Worm (Caenorhabditis elegans) whole organism, young adult: Measurements from ENCODE around the gene C31B8.7.

Source experiments
- B0019.2 ChIP-seq: fragments of 200-800 bp; sonication (Bioruptor generic); conservative IDR thresholded peaks from 2 replicates; pipeline ENCODE4 v1.3.6; 2022; ENCODE audit warnings: missing genetic modification reagents, missing genetic modification characterization, missing compliant biosample characterization
- B0035.1 ChIP-seq: sonication (generic microtip); optimal IDR thresholded peaks from 2 replicates; lab custom pipeline; 2016; ENCODE audit warnings: missing genetic modification characterization, mild to moderate bottlenecking, missing compliant biosample characterization, missing genotype, missing genetic modification reagents
- F37B4.10 ChIP-seq: fragments of 200-800 bp; sonication (Bioruptor generic); IDR thresholded peaks from 2 replicates; pipeline ENCODE4 v1.3.6; 2022; ENCODE audit warnings: missing genetic modification characterization, missing compliant biosample characterization
- F52B5.7 ChIP-seq: sonication (generic microtip); optimal IDR thresholded peaks from 2 replicates; lab custom pipeline; 2016; ENCODE audit warnings: mild to moderate bottlenecking, missing genetic modification characterization, missing compliant biosample characterization
- F57C9.4 ChIP-seq: sonication (generic microtip); optimal IDR thresholded peaks from 2 replicates; lab custom pipeline; 2017; ENCODE audit warnings: mild to moderate bottlenecking, missing genetic modification characterization, missing compliant biosample characterization
- K11D2.4 ChIP-seq: fragments of 200-800 bp; sonication (Bioruptor generic); IDR thresholded peaks from 2 replicates; pipeline ENCODE4 v1.3.6; 2022; ENCODE audit warnings: missing genetic modification reagents, missing genetic modification characterization, missing compliant biosample characterization
- Y95B8A.8 ChIP-seq: fragments of 200-800 bp; sonication (Bioruptor generic); IDR thresholded peaks from 2 replicates; pipeline ENCODE4 v1.3.6; 2022; ENCODE audit warnings: missing genetic modification reagents, missing genetic modification characterization, missing compliant biosample characterization
- ama-1 ChIP-seq, 3 experiments: fragments of 150-350 bp in 1 of 3; sonication (generic microtip) in 2 of 3; optimal IDR thresholded peaks; 2 replicates each; lab custom pipeline; 2014 to 2018; ENCODE audit warnings: missing biosample characterization in 2 of 3, missing genetic modification characterization in 2 of 3, missing genetic modification reagents in 2 of 3
- aptf-3 ChIP-seq: fragments of 200-800 bp; sonication (Bioruptor generic); IDR thresholded peaks from 2 replicates; pipeline ENCODE4 v1.3.6; 2022; ENCODE audit warnings: missing genetic modification characterization, missing compliant biosample characterization
- attf-3 ChIP-seq: fragments of 200-800 bp; sonication (Bioruptor generic); conservative IDR thresholded peaks from 2 replicates; pipeline ENCODE4 v1.3.6; 2022; ENCODE audit warnings: missing genetic modification reagents, missing genetic modification characterization, missing compliant biosample characterization
- attf-6 ChIP-seq: fragments of 200-800 bp; sonication (Bioruptor generic); IDR thresholded peaks from 2 replicates; pipeline ENCODE4 v1.3.6; 2022; ENCODE audit warnings: missing genetic modification reagents, missing genetic modification characterization, missing compliant biosample characterization
- ccch-3 ChIP-seq: fragments of 200-800 bp; sonication (Bioruptor generic); optimal IDR thresholded peaks from 2 replicates; lab custom pipeline; 2018; ENCODE audit warnings: mild to moderate bottlenecking, missing genetic modification characterization, missing compliant biosample characterization
- ceh-79 ChIP-seq: sonication (generic microtip); optimal IDR thresholded peaks from 2 replicates; lab custom pipeline; 2017; ENCODE audit warnings: mild to moderate bottlenecking, missing genetic modification characterization, missing compliant biosample characterization
- dpl-1 ChIP-seq: fragments of 150-350 bp; optimal IDR thresholded peaks from 2 replicates; lab custom pipeline; 2014; ENCODE audit warnings: missing biosample characterization, missing genetic modification reagents, missing genetic modification characterization
- efl-1 ChIP-seq: fragments of 150-350 bp; optimal IDR thresholded peaks from 2 replicates; lab custom pipeline; 2014; ENCODE audit warnings: missing biosample characterization, missing genetic modification reagents, missing genetic modification characterization
- egrh-3 ChIP-seq: fragments of 200-800 bp; sonication (Bioruptor generic); IDR thresholded peaks from 2 replicates; pipeline ENCODE4 v1.3.6; 2022; ENCODE audit warnings: missing genetic modification reagents, missing genetic modification characterization, missing compliant biosample characterization
- hmg-20 ChIP-seq: fragments of 200-800 bp; sonication (Bioruptor generic); IDR thresholded peaks from 2 replicates; pipeline ENCODE4 v1.3.6; 2022; ENCODE audit warnings: missing genetic modification reagents, missing genetic modification characterization, missing compliant biosample characterization
- lin-35 ChIP-seq, 3 experiments: fragments of 150-350 bp in 2 of 3; sonication (generic microtip) in 1 of 3; optimal IDR thresholded peaks; 2 replicates each; lab custom pipeline; 2014 to 2018; ENCODE audit warnings: missing biosample characterization in 3 of 3, missing genetic modification characterization in 3 of 3, missing genetic modification reagents in 3 of 3
- lir-1 ChIP-seq: fragments of 200-800 bp; sonication (Bioruptor generic); conservative IDR thresholded peaks from 2 replicates; pipeline ENCODE4 v1.3.6; 2022; ENCODE audit warnings: missing genetic modification reagents, missing genetic modification characterization, missing compliant biosample characterization
- lsl-1 ChIP-seq: fragments of 200-800 bp; sonication (Bioruptor generic); optimal IDR thresholded peaks from 2 replicates; lab custom pipeline; 2018; ENCODE audit warnings: mild to moderate bottlenecking, missing genetic modification characterization, moderate library complexity, missing compliant biosample characterization
- madf-10 ChIP-seq: sonication (generic microtip); optimal IDR thresholded peaks from 2 replicates; lab custom pipeline; 2016; ENCODE audit warnings: mild to moderate bottlenecking, missing genetic modification characterization, missing compliant biosample characterization
- madf-3 ChIP-seq: fragments of 200-800 bp; sonication (Bioruptor generic); IDR thresholded peaks from 2 replicates; pipeline ENCODE4 v1.3.6; 2022; ENCODE audit warnings: missing genetic modification reagents, missing genetic modification characterization, missing compliant biosample characterization
- madf-6 ChIP-seq: fragments of 200-800 bp; sonication (Bioruptor generic); IDR thresholded peaks from 2 replicates; pipeline ENCODE4 v1.3.6; 2022; ENCODE audit warnings: missing genetic modification reagents, missing genetic modification characterization, missing compliant biosample characterization
- mcd-1 ChIP-seq: fragments of 200-800 bp; sonication (Bioruptor generic); IDR thresholded peaks from 2 replicates; pipeline ENCODE4 v1.3.6; 2022; ENCODE audit warnings: missing genetic modification reagents, missing genetic modification characterization, missing compliant biosample characterization
- nfyb-1 ChIP-seq: fragments of 200-800 bp; sonication (Bioruptor generic); IDR thresholded peaks from 2 replicates; pipeline ENCODE4 v1.3.6; 2022; ENCODE audit warnings: missing genetic modification reagents, missing genetic modification characterization, missing compliant biosample characterization
- nhr-179 ChIP-seq: sonication (generic microtip); optimal IDR thresholded peaks from 2 replicates; lab custom pipeline; 2016; ENCODE audit warnings: mild to moderate bottlenecking, missing genetic modification characterization, missing compliant biosample characterization
- nhr-80 ChIP-seq: sonication (generic microtip); optimal IDR thresholded peaks from 2 replicates; lab custom pipeline; 2016; ENCODE audit warnings: missing genetic modification characterization, missing compliant biosample characterization
- pha-4 ChIP-seq: fragments of 150-350 bp; sonication (generic microtip); optimal IDR thresholded peaks from 2 replicates; lab custom pipeline; 2014; ENCODE audit warnings: missing biosample characterization, missing genetic modification reagents, missing genetic modification characterization
- rcor-1 ChIP-seq: fragments of 200-800 bp; sonication (Bioruptor generic); IDR thresholded peaks from 2 replicates; pipeline ENCODE4 v1.3.6; 2022; ENCODE audit warnings: missing genetic modification reagents, missing genetic modification characterization, missing compliant biosample characterization
- rec-8 ChIP-seq, 2 experiments: sonication (generic microtip); optimal IDR thresholded peaks; 2 replicates each; lab custom pipeline; 2016; ENCODE audit warnings: mild to moderate bottlenecking in 2 of 2, missing genetic modification characterization in 2 of 2, missing genetic modification reagents in 2 of 2, missing genotype in 2 of 2, missing biosample characterization in 1 of 2, missing compliant biosample characterization in 1 of 2, moderate library complexity in 1 of 2
- rpc-1 ChIP-seq, 2 experiments: fragments of 150-350 bp in 1 of 2; sonication (generic microtip) in 1 of 2; optimal IDR thresholded peaks; 2 replicates each; lab custom pipeline; 2014 to 2018; ENCODE audit warnings: missing biosample characterization in 1 of 2, missing genetic modification characterization in 1 of 2, missing genetic modification reagents in 1 of 2, missing genotype in 1 of 2
- snpc-3.4 ChIP-seq: sonication (generic microtip); optimal IDR thresholded peaks from 2 replicates; lab custom pipeline; 2017; ENCODE audit warnings: missing genetic modification characterization, mild to moderate bottlenecking, missing compliant biosample characterization, antibody characterized with exemption, moderate library complexity, missing genotype, missing genetic modification reagents
- ztf-25 ChIP-seq: fragments of 200-800 bp; sonication (Bioruptor generic); IDR thresholded peaks from 2 replicates; pipeline ENCODE4 v1.3.6; 2022; ENCODE audit warnings: missing genetic modification reagents, missing genetic modification characterization, missing compliant biosample characterization

C31B8.7 gene

ce11 chrV:2888265-2888664, 14.9 kb downstream of the C31B8.7 start:
- no peak for TF ChIP-seq attf-3 (GFP tag; lab: Robert Waterston, UW)
- no peak for TF ChIP-seq hmg-20
- no peak for TF ChIP-seq rcor-1 (GFP tag; lab: Robert Waterston, UW)
- TF ChIP-seq Y95B8A.8 (GFP tag; lab: Robert Waterston, UW): no peak
- TF ChIP-seq aptf-3 (GFP tag; lab: Robert Waterston, UW): no peak
- TF ChIP-seq nhr-179 (tag; lab: Kevin White, UChicago): no peak
- TF ChIP-seq rpc-1 (optimal IDR thresholded peaks at IDR 0.05; lab: Kevin White, UChicago): no peak
- no peak for TF ChIP-seq rpc-1 (tag; optimal IDR thresholded peaks at IDR 0.05; lab: Kevin White, UChicago)
- TF ChIP-seq mcd-1 (GFP tag; lab: Robert Waterston, UW): no peak
- no peak for TF ChIP-seq lsl-1 (GFP tag; lab: Kevin White, UChicago)
- TF ChIP-seq ceh-79 (tag; lab: Kevin White, UChicago): no peak
- no peak for TF ChIP-seq dpl-1 (GFP tag; lab: Kevin White, UChicago)
- TF ChIP-seq nfyb-1 (GFP tag; lab: Robert Waterston, UW): no peak
- TF ChIP-seq, all 124 proteins: peak for 0

- no peak for TF ChIP-seq madf-10 (tag; lab: Kevin White, UChicago)
- no peak for TF ChIP-seq rec-8 (tag; optimal IDR thresholded peaks at IDR 0.05; lab: Kevin White, UChicago)
- no peak for TF ChIP-seq attf-6 (GFP tag; lab: Robert Waterston, UW)
- TF ChIP-seq ztf-25 (GFP tag; lab: Robert Waterston, UW): no peak
- TF ChIP-seq K11D2.4: no peak
- no peak for TF ChIP-seq madf-6 (GFP tag; lab: Robert Waterston, UW)
- no peak for TF ChIP-seq ama-1 (optimal IDR thresholded peaks at IDR 0.05; lab: Kevin White, UChicago)
- TF ChIP-seq ama-1 (GFP tag; optimal IDR thresholded peaks at IDR 0.05; lab: Kevin White, UChicago): no peak
- TF ChIP-seq egrh-3: no peak
- TF ChIP-seq B0019.2: no peak
- TF ChIP-seq snpc-3.4: no peak
- TF ChIP-seq F52B5.7 (tag; lab: Kevin White, UChicago): no peak
- TF ChIP-seq hmg-20: no peak
Measured at ce11 chrV:2884411-2884810, 18.7 kb downstream of the C31B8.7 start, which contains the start of gene sre-24. sre-24 (plus strand) TSS chrV:2884711.

- TF ChIP-seq F37B4.10 (GFP tag; lab: Robert Waterston, UW) (peak; percentile 96; the same call in 1 of the 2 replicates), madf-3 (0 out of 2 replicates have a peak, but pooled peaks have one; percentile 41), hmg-20 (no peak)
Measured at ce11 chrV:2883097-2883496, 20.0 kb downstream of the C31B8.7 start.

ce11 chrV:2881565-2881964, 21.6 kb downstream of the C31B8.7 start:
- TF ChIP-seq lin-35 (GFP tag; optimal IDR thresholded peaks at IDR 0.05; lab: Kevin White, UChicago) (no peak), pha-4 (tag; lab: Kevin White, UChicago) (peak; percentile 34), lir-1 (no peak), nhr-80 (tag; lab: Kevin White, UChicago) (peak; percentile 23)

ce11 chrV:2881016-2881415, 22.1 kb downstream of the C31B8.7 start, which contains the start of gene ifc-1:
ifc-1 (plus strand) TSS chrV:2881393.
- TF ChIP-seq F57C9.4 (no peak), ccch-3 (GFP tag; lab: Kevin White, UChicago) (no peak), B0035.1 (tag; lab: Kevin White, UChicago) (no peak), rpc-1 (optimal IDR thresholded peaks at IDR 0.05; lab: Kevin White, UChicago) (no peak), rpc-1 (tag; optimal IDR thresholded peaks at IDR 0.05; lab: Kevin White, UChicago) (no peak), efl-1 (GFP tag; lab: Kevin White, UChicago) (no peak)
